Worm (Caenorhabditis elegans) whole organism, early embryonic: Measurements from ENCODE around the gene sre-32.

ENCODE experiments used
- B0310.2 ChIP-seq: sonication (generic microtip); optimal IDR thresholded peaks from 2 replicates; lab custom pipeline; 2016; ENCODE audit warnings: mild to moderate bottlenecking, missing genetic modification characterization, missing compliant biosample characterization
- ama-1 ChIP-seq: fragments of 150-350 bp; optimal IDR thresholded peaks from 2 replicates; lab custom pipeline; 2014
- ceh-13 ChIP-seq: fragments of 200-800 bp; sonication (Bioruptor generic); optimal IDR thresholded peaks from 2 replicates; lab custom pipeline; 2018; ENCODE audit warnings: mild to moderate bottlenecking, missing genetic modification characterization, missing compliant biosample characterization
- ceh-36 ChIP-seq: sonication (generic microtip); optimal IDR thresholded peaks from 2 replicates; lab custom pipeline; 2016; ENCODE audit warnings: missing genetic modification characterization, inconsistent platforms, missing compliant biosample characterization
- ets-7 ChIP-seq: sonication (generic microtip); optimal IDR thresholded peaks from 2 replicates; lab custom pipeline; 2016; ENCODE audit warnings: missing genotype, missing genetic modification characterization, missing compliant biosample characterization
- flt-1 ChIP-seq: fragments of 200-800 bp; sonication (Bioruptor generic); IDR thresholded peaks from 2 replicates; pipeline ENCODE4 v1.3.6; 2022; ENCODE audit warnings: missing genetic modification characterization, missing compliant biosample characterization
- hmbx-1 ChIP-seq: sonication (generic microtip); optimal IDR thresholded peaks from 2 replicates; lab custom pipeline; 2016; ENCODE audit warnings: mild to moderate bottlenecking, missing genetic modification characterization, missing compliant biosample characterization
- hmg-4 ChIP-seq: fragments of 200-800 bp; sonication (Bioruptor generic); optimal IDR thresholded peaks from 2 replicates; lab custom pipeline; 2018; ENCODE audit warnings: mild to moderate bottlenecking, missing genetic modification characterization, missing compliant biosample characterization
- hnd-1 ChIP-seq: sonication (generic microtip); optimal IDR thresholded peaks from 2 replicates; lab custom pipeline; 2016; ENCODE audit warnings: missing genetic modification characterization, missing compliant biosample characterization
- pes-1 ChIP-seq: fragments of 200-800 bp; sonication (Bioruptor generic); IDR thresholded peaks from 2 replicates; pipeline ENCODE4 v1.3.6; 2022; ENCODE audit warnings: missing genetic modification reagents, missing genetic modification characterization, missing compliant biosample characterization
- tbx-11 ChIP-seq: fragments of 200-800 bp; sonication (Bioruptor generic); IDR thresholded peaks from 2 replicates; pipeline ENCODE4 v1.3.6; 2022; ENCODE audit warnings: missing genetic modification characterization, missing compliant biosample characterization
- tbx-37 ChIP-seq: fragments of 200-800 bp; sonication (Bioruptor generic); conservative IDR thresholded peaks from 2 replicates; pipeline ENCODE4 v1.3.6; 2022; ENCODE audit warnings: missing genetic modification reagents, missing genetic modification characterization, missing compliant biosample characterization
- tra-4 ChIP-seq: sonication (generic microtip); optimal IDR thresholded peaks from 2 replicates; lab custom pipeline; 2017; ENCODE audit warnings: missing genetic modification characterization, missing compliant biosample characterization

- TF ChIP-seq tbx-37 (GFP tag; lab: Robert Waterston, UW): no peak
- TF ChIP-seq ama-1 (lab: Kevin White, UChicago): no peak
- no peak for TF ChIP-seq flt-1 (GFP tag; lab: Robert Waterston, UW)
- TF ChIP-seq hnd-1 (tag; lab: Kevin White, UChicago): no peak
- no peak for TF ChIP-seq ceh-13 (GFP tag; lab: Kevin White, UChicago)
- TF ChIP-seq B0310.2 (tag; lab: Kevin White, UChicago): no peak
- no peak for TF ChIP-seq tra-4 (tag; lab: Kevin White, UChicago)
- TF ChIP-seq hmbx-1: no peak
- TF ChIP-seq ceh-36 (tag; lab: Kevin White, UChicago): no peak
- no peak for TF ChIP-seq hmg-4
- no peak for TF ChIP-seq pes-1 (GFP tag; lab: Robert Waterston, UW)
- no peak for TF ChIP-seq ets-7 (tag; lab: Kevin White, UChicago)
- TF ChIP-seq tbx-11 (GFP tag; lab: Robert Waterston, UW): no peak
These were observed 41.7 kb downstream of the sre-32 start, which contains the start of gene Y57A10C.11 for ce11 chrII:12414805-12415204.
